Worm (Caenorhabditis elegans): Measurements from ENCODE around the gene K08H2.10.

- TF ChIP-seq C34B4.2 (tag; optimal IDR thresholded peaks at IDR 0.05) (no peak), unc-62 (GFP tag; optimal IDR thresholded peaks at IDR 0.05) (no peak), blmp-1 (tag; optimal IDR thresholded peaks at IDR 0.05) (no peak), nhr-85 (tag) (no peak), nhr-237 (tag; optimal IDR thresholded peaks at IDR 0.05) (no peak), elt-2 (tag; optimal IDR thresholded peaks at IDR 0.05) (no peak), aha-1 (tag; optimal IDR thresholded peaks at IDR 0.05) (no peak), irx-1 (tag; optimal IDR thresholded peaks at IDR 0.05) (no peak), lin-15B (tag; optimal IDR thresholded peaks at IDR 0.05) (no peak), fkh-10 (GFP tag; optimal IDR thresholded peaks at IDR 0.05) (no peak), nhr-90 (tag; optimal IDR thresholded peaks at IDR 0.05; ENCODE audit: poor library complexity) (no peak)
Observed at ce11 chrX:13212528-13212927, 45.1 kb upstream of the K08H2.10 start.
